Fruit fly (Drosophila melanogaster): ENCODE measurements around the gene CG42711.

The CG42711 gene

DNA sequence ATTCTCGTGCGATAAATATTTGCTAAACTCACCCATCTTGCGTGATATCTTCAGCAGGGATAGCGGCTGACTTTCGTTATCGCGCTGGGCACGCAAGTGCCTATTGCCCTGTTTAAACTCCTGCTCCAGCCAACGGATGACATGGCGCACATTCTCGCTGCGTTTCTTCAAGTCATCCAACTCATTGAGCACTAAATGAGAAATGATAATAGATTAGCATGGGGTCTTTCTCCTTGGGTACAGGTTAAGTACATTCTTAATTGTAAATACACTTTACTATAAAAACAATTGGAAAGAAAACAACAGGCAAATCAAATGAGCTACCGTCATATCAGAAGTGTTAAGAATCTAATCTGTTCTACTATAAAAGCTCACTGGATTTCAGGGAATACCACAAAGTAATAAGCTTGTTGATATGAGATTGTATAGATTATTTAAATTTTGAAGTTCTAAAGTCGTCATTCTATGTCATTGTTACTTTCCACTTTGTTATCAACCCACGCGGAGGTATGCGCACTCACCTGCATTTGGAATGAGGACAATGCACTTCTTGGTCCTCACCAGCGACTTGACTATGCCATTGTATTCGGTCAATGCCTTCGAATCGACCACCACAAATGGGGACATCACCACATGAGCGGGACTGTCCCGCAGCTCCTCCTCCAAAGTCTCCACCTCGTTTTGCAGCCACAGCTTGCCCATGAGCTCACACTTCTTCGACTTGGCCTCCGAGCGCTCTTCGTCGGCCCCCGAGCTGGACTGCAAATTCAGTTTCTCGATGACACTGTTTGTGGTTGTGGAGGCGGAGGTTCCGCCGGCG is 30.8 kb downstream of the CG42711 start:
- no peak for TF ChIP-seq Dfd (GFP tag; optimal IDR thresholded peaks at IDR 0.05)
- TF ChIP-seq br (GFP tag; optimal IDR thresholded peaks at IDR 0.05), result no peak
- TF ChIP-seq Abd-B (GFP tag; optimal IDR thresholded peaks at IDR 0.05), result no peak
- no peak for TF ChIP-seq CrebA (GFP tag; optimal IDR thresholded peaks at IDR 0.05; ENCODE audit: borderline replicate concordance)
- TF ChIP-seq Hr78 (GFP tag; optimal IDR thresholded peaks at IDR 0.05), result no peak
- peak; percentile 4 for TF ChIP-seq h (GFP tag; optimal IDR thresholded peaks at IDR 0.05)
- no peak for TF ChIP-seq Hnf4 (GFP tag; optimal IDR thresholded peaks at IDR 0.05)
- TF ChIP-seq Jra (GFP tag; optimal IDR thresholded peaks at IDR 0.05), result no peak
- TF ChIP-seq Rel (GFP tag; optimal IDR thresholded peaks at IDR 0.05), result no peak
- TF ChIP-seq Rel (tag; optimal IDR thresholded peaks at IDR 0.05), result peak; percentile 99
- TF ChIP-seq Myc (optimal IDR thresholded peaks at IDR 0.05), result no peak
- no peak for TF ChIP-seq usp (GFP tag; optimal IDR thresholded peaks at IDR 0.05)
- peak; percentile 50 for TF ChIP-seq fru (GFP tag; optimal IDR thresholded peaks at IDR 0.05)

DNA sequence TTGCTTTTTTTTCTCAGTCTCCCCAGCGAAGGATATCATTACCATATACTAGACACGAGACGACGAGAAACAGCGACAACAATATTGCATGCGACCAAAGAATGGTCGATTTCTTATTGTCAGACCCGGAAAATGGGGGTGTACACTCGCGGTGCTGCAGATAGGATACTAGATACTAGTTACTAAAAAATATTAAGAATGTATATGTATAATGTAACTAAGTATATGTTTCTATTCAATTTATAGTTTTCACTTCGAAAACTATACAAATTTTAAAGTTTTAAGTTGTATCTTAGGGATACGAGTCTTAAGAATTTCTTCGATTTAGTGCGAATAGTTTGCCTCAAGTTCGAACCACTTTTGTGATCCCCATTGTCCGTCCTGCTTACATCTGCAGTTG is 37.7 kb downstream of the CG42711 start:
- peak; percentile 44 for TF ChIP-seq Sp1 (GFP tag; optimal IDR thresholded peaks at IDR 0.05)
- peak; percentile 25 for TF ChIP-seq psq (GFP tag; optimal IDR thresholded peaks at IDR 0.05)
- TF ChIP-seq dl (GFP tag; optimal IDR thresholded peaks at IDR 0.05; ENCODE audit: insufficient read depth in 1 of 2, partially characterized antibody in 2 of 2), result no peak
- no peak for TF ChIP-seq Dif (GFP tag; optimal IDR thresholded peaks at IDR 0.05; ENCODE audit: partially characterized antibody)
- TF ChIP-seq foxo (GFP tag; optimal IDR thresholded peaks at IDR 0.05), result peak in 1 of 2 experiments; percentile 49
- TF ChIP-seq OdsH (GFP tag; optimal IDR thresholded peaks at IDR 0.05), result peak; percentile 28
- TF ChIP-seq Dfd (GFP tag; optimal IDR thresholded peaks at IDR 0.05), result no peak
- peak; percentile 55 for TF ChIP-seq HLH106 (tag; optimal IDR thresholded peaks at IDR 0.05)
- TF ChIP-seq br (GFP tag; optimal IDR thresholded peaks at IDR 0.05), result no peak
- no peak for TF ChIP-seq Jra (GFP tag; optimal IDR thresholded peaks at IDR 0.05)
- TF ChIP-seq h (GFP tag; optimal IDR thresholded peaks at IDR 0.05), result peak; percentile 31
- TF ChIP-seq Myc (optimal IDR thresholded peaks at IDR 0.05), result no peak
- no peak for TF ChIP-seq rgr (GFP tag; optimal IDR thresholded peaks at IDR 0.05)
- peak; percentile 32 for TF ChIP-seq ey (GFP tag; optimal IDR thresholded peaks at IDR 0.05)
- no peak for TF ChIP-seq Hnf4 (GFP tag; optimal IDR thresholded peaks at IDR 0.05)
- peak; percentile 24 for TF ChIP-seq fru (GFP tag; optimal IDR thresholded peaks at IDR 0.05)
- TF ChIP-seq Rel (GFP tag; optimal IDR thresholded peaks at IDR 0.05), result no peak
- TF ChIP-seq Rel (tag; optimal IDR thresholded peaks at IDR 0.05), result no peak

DNA sequence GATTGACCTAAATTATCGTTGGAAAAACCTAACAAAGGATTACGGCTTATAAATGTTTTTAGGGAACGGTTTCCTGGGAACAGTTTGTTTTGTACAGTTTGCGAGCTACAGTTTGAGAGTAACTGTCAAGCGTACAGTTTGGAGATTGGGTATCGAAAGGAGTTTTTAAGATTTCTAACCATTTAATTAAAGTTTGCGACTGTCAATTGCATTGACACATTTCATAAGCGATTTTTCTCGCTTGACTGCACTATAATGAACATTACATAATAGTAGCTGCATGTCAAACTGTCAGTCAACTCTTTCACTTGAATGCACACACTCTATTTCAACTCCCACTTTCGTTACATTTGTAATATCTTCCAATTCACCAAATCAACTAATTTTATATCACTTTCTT is 38.3 kb downstream of the CG42711 start:
- no peak for TF ChIP-seq CrebA (GFP tag; optimal IDR thresholded peaks at IDR 0.05; ENCODE audit: borderline replicate concordance)
- TF ChIP-seq Myc (optimal IDR thresholded peaks at IDR 0.05), result peak; percentile 66

DNA sequence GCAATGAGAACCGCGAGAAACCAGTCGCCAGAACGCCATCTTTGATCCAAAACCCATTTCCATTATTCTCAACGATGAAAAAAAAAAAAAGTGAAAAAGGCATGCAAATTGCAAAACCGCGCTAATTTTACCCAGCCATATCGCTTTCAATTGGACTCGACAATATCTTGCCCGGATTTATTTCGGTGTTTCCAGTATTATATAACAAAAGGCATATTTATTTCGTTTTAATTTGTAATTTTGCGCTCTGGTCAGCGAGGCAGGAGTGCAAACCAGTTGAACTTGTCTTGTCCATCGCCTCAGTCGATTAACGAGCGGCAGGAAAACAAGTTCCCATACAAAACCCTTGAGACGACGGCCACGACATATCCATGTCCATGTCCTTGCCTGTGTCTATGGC is 41.2 kb downstream of the CG42711 start:
- TF ChIP-seq Hr83 (GFP tag; optimal IDR thresholded peaks at IDR 0.05; ENCODE audit: poor library complexity, severe bottlenecking), result no peak
- TF ChIP-seq dl (GFP tag; optimal IDR thresholded peaks at IDR 0.05; ENCODE audit: insufficient read depth in 1 of 2, partially characterized antibody in 2 of 2), result no peak
- TF ChIP-seq CG9705 (GFP tag; optimal IDR thresholded peaks at IDR 0.05), result no peak
- TF ChIP-seq brk (GFP tag; optimal IDR thresholded peaks at IDR 0.05), result no peak
- no peak for TF ChIP-seq br (GFP tag; optimal IDR thresholded peaks at IDR 0.05)
- no peak for TF ChIP-seq Dif (GFP tag; optimal IDR thresholded peaks at IDR 0.05; ENCODE audit: partially characterized antibody)
- TF ChIP-seq sv (GFP tag; optimal IDR thresholded peaks at IDR 0.05), result no peak
- TF ChIP-seq Jra (GFP tag; optimal IDR thresholded peaks at IDR 0.05), result no peak
- no peak for TF ChIP-seq Rel (GFP tag; optimal IDR thresholded peaks at IDR 0.05)
- no peak for TF ChIP-seq Rel (tag; optimal IDR thresholded peaks at IDR 0.05)
- TF ChIP-seq pan (optimal IDR thresholded peaks at IDR 0.05), result no peak
- TF ChIP-seq Sp1 (GFP tag; optimal IDR thresholded peaks at IDR 0.05), result no peak
- TF ChIP-seq CrebA (GFP tag; optimal IDR thresholded peaks at IDR 0.05; ENCODE audit: borderline replicate concordance), result no peak
- TF ChIP-seq GATAd (GFP tag; optimal IDR thresholded peaks at IDR 0.05), result no peak

DNA sequence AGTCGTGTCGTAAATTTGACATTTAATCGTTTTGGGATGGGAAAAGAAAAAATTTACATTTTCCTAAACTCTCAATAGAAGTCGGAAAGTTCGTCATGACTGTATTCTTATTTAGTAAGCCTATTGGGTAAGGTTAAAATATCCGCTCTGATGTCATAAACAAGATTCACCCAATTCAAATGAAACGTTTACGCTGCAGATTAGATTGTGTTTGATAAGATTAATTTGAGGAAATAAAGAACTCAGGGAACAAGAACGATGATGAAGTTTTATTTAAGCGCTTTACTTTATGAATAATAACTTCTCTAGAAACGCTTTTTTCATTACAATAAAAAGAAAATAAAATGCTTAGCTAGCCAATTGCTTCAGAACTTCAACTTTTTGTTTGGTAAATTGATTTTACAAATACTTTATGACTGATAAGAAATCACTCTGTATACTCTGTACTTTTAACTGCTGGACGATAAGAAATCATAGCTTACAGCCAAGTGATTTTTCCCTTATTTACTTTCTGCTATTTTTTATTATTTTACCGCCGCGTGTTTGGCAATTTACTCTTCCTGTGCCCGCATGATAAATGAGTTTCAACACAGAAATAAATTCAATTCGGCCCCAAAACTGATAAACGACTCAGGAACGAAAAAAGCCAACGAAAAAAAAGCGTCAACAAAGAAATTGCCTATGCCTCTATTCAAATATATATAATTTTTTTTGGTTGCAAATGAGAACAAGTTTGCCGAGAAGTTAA is 44.7 kb downstream of the CG42711 start:
- peak; percentile 16 for TF ChIP-seq br (GFP tag; optimal IDR thresholded peaks at IDR 0.05)
- TF ChIP-seq fru (GFP tag; optimal IDR thresholded peaks at IDR 0.05), result peak; percentile 22
- peak; percentile 4 for TF ChIP-seq Sp1 (GFP tag; optimal IDR thresholded peaks at IDR 0.05)
- no peak for TF ChIP-seq Rel (GFP tag; optimal IDR thresholded peaks at IDR 0.05)
- peak; percentile 2 for TF ChIP-seq Rel (tag; optimal IDR thresholded peaks at IDR 0.05)
- TF ChIP-seq dl (GFP tag; optimal IDR thresholded peaks at IDR 0.05; ENCODE audit: insufficient read depth in 1 of 2, partially characterized antibody in 2 of 2), result no peak
- no peak for TF ChIP-seq tai (GFP tag; optimal IDR thresholded peaks at IDR 0.05)

All from whole organism, wandering third instar larva.